Fruit fly (Drosophila melanogaster): ENCODE data around the gene Or10a.

dm6 chrX:11464047-11464446, 46.8 kb upstream of the Or10a start:
- TF ChIP-seq Smox (GFP tag; optimal IDR thresholded peaks at IDR 0.05) (no peak), CG1621 (tag; optimal IDR thresholded peaks at IDR 0.05) (no peak), eg (GFP tag; IDR thresholded peaks at IDR 0.05) (no peak)

Data from whole organism, prepupa.